Fruit fly (Drosophila melanogaster): ENCODE data around the gene CG5805.

CG5805 gene

DNA sequence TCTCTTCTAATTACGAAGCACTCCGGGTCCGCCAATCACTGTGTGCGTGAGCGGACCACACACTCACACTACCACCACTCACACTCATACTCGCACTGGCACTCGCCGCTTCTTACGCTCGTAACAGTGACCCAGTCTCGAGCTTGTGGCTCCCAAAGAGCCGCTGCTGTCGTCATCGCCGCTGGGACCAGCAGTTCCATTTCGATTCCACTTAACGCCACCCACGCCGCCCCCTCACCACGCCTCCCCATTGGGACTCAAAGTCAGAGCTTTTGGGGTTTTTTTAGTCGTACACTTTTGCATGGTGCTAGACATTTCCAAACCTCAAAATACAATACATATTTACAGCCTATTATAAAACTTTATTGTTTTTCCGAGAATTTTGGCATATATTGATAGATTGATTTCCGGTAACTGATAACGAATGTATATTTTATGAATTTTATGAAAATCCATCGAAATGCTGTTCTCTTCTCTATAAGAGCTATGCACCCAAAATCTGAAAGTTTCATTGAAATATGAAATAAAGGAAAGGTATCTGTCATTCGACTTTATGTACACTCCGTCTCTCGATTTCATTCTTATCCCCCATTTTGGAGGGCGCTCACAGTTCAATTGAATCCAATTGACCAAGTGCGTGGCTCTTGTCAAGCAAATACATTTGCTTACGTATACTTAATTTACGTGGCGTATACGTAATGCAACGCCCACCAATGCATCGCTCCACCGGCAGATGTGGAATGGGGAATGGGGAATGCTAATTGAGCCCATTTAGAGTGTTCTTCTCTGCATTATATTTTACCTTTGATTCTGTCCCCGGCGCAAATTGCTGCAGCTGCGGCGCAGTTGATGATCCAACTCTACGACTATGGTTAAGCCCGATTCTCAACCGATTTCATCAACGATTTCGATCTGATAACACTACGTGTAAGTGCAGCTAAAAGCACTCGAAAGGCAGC, 15.7 kb downstream of the CG5805 start, which contains the start of gene CG42331:
Gene CG42331 (plus strand): TSS at position 909 of the 959 bp plus-strand sequence.
- TF ChIP-seq psq (optimal IDR thresholded peaks at IDR 0.05) (no peak), Myc (optimal IDR thresholded peaks at IDR 0.05) (no peak), Sin3A (optimal IDR thresholded peaks at IDR 0.05) (no peak), h (optimal IDR thresholded peaks at IDR 0.05) (no peak), insv (optimal IDR thresholded peaks at IDR 0.05) (no peak), ttk (optimal IDR thresholded peaks at IDR 0.05) (no peak)

DNA sequence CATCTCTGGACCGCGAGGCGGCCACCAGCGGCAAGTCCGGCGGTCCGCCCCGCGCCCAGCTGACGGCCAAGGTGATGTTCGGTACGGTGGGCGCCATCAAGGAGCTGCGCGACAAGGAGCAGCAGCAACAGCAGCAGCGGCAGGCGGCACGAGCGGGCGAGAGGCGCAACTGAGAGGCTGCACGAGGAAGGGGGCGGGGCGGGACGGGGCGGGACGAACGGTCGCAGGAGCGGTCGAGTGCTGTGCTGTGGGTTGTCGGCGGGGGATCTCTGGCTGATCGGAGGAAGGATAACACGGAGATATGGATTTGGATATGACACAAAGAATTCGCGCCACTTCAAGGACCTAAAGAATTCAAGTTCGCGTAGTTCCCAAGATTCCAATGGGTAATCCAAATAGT, 17.6 kb downstream of the CG5805 start:
- TF ChIP-seq insv (optimal IDR thresholded peaks at IDR 0.05) (no peak), Myc (optimal IDR thresholded peaks at IDR 0.05) (no peak), psq (optimal IDR thresholded peaks at IDR 0.05) (no peak), ttk (optimal IDR thresholded peaks at IDR 0.05) (peak; percentile 48), h (optimal IDR thresholded peaks at IDR 0.05) (no peak)

DNA sequence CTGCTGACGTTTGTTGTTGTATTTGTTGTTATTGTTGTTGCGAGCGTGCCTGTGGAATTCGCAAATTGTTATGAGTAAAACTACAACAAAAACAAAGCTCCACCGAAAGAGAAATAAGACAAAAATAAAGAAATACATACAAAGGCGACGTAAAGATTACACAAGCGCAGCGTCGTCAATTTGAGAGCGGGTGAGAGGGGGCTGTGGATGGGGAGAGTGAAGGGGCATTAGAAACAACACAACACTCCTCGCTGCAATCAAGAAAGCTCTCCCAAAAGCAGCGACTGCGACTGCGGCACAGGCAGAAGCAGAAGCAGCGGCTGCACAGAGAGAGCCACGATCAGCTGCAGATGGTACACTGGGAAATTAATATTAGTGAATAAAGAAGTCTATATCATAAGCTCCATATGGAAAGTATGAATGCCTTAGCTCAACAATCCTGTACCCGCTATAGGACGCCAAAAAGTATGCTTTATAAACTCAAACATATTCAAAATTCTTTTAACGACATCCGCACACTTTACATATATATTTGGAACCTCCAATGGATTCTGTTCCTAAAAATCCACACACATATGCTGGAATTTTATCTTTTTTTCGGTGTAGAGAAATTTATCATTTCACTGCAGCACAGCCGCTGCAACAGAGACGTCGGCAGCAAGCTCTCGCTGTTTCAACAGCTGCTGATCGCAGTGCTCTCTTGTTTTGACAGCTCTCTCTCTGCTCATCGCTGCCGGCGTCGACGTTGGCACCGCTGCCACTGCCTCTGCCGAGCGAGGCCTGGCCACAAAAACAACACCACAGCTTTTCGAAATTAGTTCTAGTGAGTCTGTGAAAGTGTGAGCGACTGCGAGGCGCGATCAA, 18.5 kb downstream of the CG5805 start, which contains the start of gene CG13631:
Gene CG13631 (plus strand): TSS at position 814 of the 864 bp plus-strand sequence.
- TF ChIP-seq psq (optimal IDR thresholded peaks at IDR 0.05) (no peak), Myc (optimal IDR thresholded peaks at IDR 0.05) (no peak), h (optimal IDR thresholded peaks at IDR 0.05) (no peak), insv (optimal IDR thresholded peaks at IDR 0.05) (no peak), ttk (optimal IDR thresholded peaks at IDR 0.05) (no peak), Sin3A (optimal IDR thresholded peaks at IDR 0.05) (no peak)

DNA sequence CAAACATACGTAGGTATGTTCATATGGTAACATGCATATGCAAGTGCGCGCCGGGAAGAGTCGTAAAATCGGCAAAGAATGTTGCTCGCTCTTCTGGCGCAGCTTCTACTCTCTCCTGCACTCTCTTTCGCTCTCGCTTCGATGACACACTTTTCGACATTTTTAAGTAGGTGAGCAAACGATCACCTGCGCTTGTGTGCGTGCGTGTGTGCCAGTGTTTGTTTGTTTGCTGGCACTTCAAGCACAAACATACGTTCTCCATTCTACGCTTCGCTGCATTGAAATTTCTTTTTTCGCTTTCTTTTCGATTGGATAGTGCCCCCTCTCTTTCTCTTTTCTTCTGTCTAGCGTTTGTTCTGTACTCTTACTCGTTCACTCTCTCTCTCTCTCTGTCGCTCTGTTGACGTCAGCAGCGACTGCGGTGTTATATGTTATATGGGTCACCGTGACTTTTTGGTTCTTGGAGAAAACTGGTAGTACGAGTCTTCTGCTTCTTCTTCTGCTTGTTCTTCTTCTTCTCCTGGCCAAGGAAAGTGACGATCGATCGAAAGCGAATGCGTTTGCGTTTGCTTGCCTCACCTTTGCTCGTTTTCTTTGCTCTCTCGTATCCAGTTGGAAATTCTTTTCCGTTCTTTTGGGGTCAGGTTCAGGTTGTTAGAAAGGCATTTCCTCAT, 19.4 kb downstream of the CG5805 start:
- TF ChIP-seq ttk (optimal IDR thresholded peaks at IDR 0.05) (no peak), Sin3A (optimal IDR thresholded peaks at IDR 0.05) (no peak), insv (optimal IDR thresholded peaks at IDR 0.05) (no peak), Myc (optimal IDR thresholded peaks at IDR 0.05) (no peak), h (optimal IDR thresholded peaks at IDR 0.05) (no peak), psq (optimal IDR thresholded peaks at IDR 0.05) (no peak)

DNA sequence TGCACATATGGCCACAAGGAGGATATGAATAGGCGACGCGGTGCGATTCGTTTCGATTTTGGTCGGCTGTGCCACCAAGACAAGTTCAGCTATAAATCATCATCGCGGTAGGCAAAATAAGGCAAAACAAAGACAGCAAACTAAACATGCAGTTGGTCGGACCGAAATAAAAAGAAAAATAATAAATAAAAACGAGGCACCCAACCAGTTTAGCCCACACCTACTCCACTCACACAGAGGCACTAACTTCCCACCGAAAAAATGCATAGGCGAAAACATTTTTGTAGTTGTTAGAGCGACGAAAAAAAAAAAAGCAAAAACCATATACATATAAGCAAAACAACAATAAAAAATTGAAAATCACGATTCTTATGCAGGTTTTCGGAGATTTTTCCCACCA, 20.5 kb downstream of the CG5805 start:
- TF ChIP-seq ttk (optimal IDR thresholded peaks at IDR 0.05) (no peak), Sin3A (optimal IDR thresholded peaks at IDR 0.05) (no peak), psq (optimal IDR thresholded peaks at IDR 0.05) (no peak), insv (optimal IDR thresholded peaks at IDR 0.05) (no peak), h (optimal IDR thresholded peaks at IDR 0.05) (no peak), Myc (optimal IDR thresholded peaks at IDR 0.05) (no peak)

DNA sequence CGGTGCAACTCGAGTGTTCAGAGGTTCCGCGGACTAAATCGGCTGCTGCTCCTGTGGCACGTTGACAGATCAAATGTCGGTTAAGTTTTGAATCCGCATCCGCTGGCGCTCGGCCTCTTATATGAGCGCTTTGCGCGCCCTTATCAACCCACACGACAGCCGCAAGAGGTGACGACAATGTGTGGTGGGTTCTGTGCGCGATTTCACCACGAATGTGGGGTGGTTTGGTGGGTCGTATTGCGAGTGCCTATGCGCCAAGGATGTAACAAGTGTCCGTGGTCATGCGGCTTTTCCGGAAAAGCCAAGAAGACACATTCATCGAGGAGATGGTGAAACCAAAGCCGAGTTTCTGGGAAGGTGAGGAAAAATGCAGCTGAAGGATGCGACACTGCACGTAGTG, 22.2 kb downstream of the CG5805 start, which contains the start of gene AstA:
Gene AstA (minus strand): TSS at position 101 of the 400 bp plus-strand sequence.
- TF ChIP-seq ttk (optimal IDR thresholded peaks at IDR 0.05), result no peak

DNA sequence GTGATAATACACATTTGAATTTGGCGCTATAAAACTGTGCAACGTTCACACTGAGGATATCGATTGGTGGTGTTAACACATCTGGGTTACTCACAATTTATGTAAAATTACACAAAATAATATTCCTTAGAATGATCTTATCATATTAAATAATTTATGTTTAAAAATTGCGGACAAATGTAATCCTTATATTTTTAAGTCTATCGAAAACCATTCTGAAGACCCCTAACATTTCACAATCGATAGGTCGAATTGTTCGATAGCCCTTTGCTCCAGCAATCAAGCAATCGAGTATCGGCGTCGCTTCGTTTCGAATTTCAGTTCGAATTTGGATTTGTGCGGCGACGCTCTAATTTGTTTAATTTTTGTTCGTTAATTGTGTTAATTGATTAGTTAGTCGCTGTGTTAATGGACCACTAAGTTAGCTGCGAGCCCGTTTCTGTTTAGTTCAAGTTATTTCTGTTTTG, 33.6 kb downstream of the CG5805 start, which contains the start of gene asp:
Gene asp (plus strand): TSS at position 289 of the 467 bp plus-strand sequence.
- TF ChIP-seq ttk (optimal IDR thresholded peaks at IDR 0.05) (no peak), Myc (optimal IDR thresholded peaks at IDR 0.05) (no peak), insv (optimal IDR thresholded peaks at IDR 0.05) (no peak), Sin3A (optimal IDR thresholded peaks at IDR 0.05) (no peak), h (optimal IDR thresholded peaks at IDR 0.05) (no peak), psq (optimal IDR thresholded peaks at IDR 0.05) (no peak)

DNA sequence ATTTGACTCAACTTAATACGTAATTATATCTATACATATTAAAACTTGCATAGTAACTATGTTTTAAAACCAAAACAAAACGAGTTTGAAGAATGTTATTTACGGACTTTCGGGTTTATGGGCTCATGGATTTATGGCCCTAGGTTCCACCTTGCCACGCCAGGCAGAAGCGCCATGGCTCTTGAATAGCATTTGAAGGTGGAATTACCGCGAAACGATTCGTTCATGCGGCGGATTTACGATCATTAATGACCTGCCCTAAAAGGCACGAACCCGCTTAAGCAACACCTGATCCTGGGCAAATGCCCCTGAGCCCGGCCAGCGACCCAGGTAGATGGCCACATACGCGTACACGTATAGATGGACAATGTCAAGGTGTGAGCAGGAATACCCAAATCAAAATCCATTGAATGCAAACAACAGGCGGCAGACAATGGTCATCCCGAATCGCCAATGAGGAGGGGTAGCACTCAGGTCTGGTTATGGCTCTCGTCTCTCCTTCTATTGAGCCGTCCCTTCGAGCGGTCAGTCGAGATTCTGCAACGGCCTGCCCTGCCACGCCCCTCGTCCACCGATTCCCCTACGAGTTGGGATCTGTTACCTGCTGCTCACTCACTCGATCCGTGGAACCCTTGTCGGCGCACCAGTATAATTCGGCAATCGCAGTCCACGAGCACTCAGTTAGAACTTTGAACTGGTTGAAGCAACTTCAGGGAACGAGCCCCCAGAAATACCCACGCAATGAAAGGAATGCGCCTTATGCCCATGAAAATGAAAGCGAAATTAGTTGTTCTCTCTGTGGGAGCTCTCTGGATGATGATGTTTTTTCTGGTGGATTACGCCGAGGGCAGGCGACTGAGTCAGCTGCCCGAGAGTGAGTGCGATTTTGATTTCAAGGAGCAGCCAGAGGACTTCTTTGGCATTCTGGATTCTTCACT, 37.9 kb downstream of the CG5805 start, which contains the start of gene tld:
Gene tld (plus strand): TSS at position 677 of the 938 bp plus-strand sequence.
- TF ChIP-seq psq (optimal IDR thresholded peaks at IDR 0.05), result no peak
- TF ChIP-seq Sin3A (optimal IDR thresholded peaks at IDR 0.05), result no peak

All from Kc167 (cell line).